Worm (Caenorhabditis elegans) whole organism, midembryonic: Measurements from ENCODE around the gene Y39A1A.10.

Experiments
- T22C8.4 ChIP-seq: fragments of 200-800 bp; sonication (Bioruptor generic); IDR thresholded peaks from 2 replicates; pipeline ENCODE4 v1.3.6; 2022; ENCODE audit warnings: missing genetic modification characterization, missing compliant biosample characterization
- cog-1 ChIP-seq: sonication (generic microtip); optimal IDR thresholded peaks from 2 replicates; lab custom pipeline; 2016; ENCODE audit warnings: missing genetic modification characterization, missing compliant biosample characterization
- flt-1 ChIP-seq: fragments of 200-800 bp; sonication (Bioruptor generic); IDR thresholded peaks from 2 replicates; pipeline ENCODE4 v1.3.6; 2022; ENCODE audit warnings: missing genetic modification characterization, missing compliant biosample characterization
- klf-2 ChIP-seq: fragments of 200-800 bp; sonication (Bioruptor generic); conservative IDR thresholded peaks from 2 replicates; pipeline ENCODE4 v1.3.6; 2022; ENCODE audit warnings: missing genetic modification reagents, missing genetic modification characterization, missing compliant biosample characterization
- med-1 ChIP-seq: sonication (generic microtip); optimal IDR thresholded peaks from 2 replicates; lab custom pipeline; 2017; ENCODE audit warnings: missing genetic modification characterization, mild to moderate bottlenecking, missing compliant biosample characterization, antibody characterized with exemption, missing genetic modification reagents; ENCODE audit not compliant: insufficient read depth
- ref-1 ChIP-seq: fragments of 200-800 bp; sonication (Bioruptor generic); conservative IDR thresholded peaks from 2 replicates; pipeline ENCODE4 v1.3.6; 2022; ENCODE audit warnings: missing genetic modification reagents, missing genetic modification characterization, missing compliant biosample characterization
- tab-1 ChIP-seq: fragments of 200-800 bp; sonication (Bioruptor generic); IDR thresholded peaks from 2 replicates; pipeline ENCODE4 v1.3.6; 2022; ENCODE audit warnings: missing genetic modification characterization, missing compliant biosample characterization
- ztf-23 ChIP-seq: fragments of 200-800 bp; sonication (Bioruptor generic); IDR thresholded peaks from 2 replicates; pipeline ENCODE4 v1.3.6; 2022; ENCODE audit warnings: missing genetic modification reagents, missing genetic modification characterization, missing compliant biosample characterization
- ztf-29 ChIP-seq: fragments of 200-800 bp; sonication (Bioruptor generic); IDR thresholded peaks from 2 replicates; pipeline ENCODE4 v1.3.6; 2022; ENCODE audit warnings: missing genetic modification reagents, missing genetic modification characterization, missing compliant biosample characterization

Y39A1A.10 gene

DNA sequence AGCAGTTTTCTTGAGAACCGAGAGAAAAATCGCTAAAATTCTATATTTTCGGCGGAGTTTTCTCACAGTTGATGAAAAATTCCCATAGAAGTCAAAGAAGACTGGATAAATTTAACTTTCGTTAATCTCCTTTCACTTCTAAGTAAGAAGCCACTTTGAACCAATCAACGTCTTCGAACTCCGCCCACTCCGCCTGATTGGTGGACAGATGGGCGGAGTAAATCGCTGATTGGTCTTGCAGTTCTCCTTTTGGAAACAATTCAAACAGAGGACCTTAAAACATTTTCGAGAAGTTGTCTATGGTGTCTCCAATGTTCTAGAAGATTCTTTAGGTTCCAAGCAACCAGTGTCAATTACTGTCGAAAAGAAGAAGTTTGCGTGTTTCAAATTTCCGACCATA, 25.9 kb downstream of the Y39A1A.10 start:
- no peak for TF ChIP-seq ztf-23 (GFP tag; lab: Robert Waterston, UW)
- no peak for TF ChIP-seq klf-2 (GFP tag; lab: Robert Waterston, UW)
- no peak for TF ChIP-seq tab-1 (GFP tag; lab: Robert Waterston, UW)
- TF ChIP-seq med-1 (GFP tag; lab: Kevin White, UChicago) = no peak
- no peak for TF ChIP-seq flt-1 (GFP tag; lab: Robert Waterston, UW)
- TF ChIP-seq cog-1 (tag; lab: Kevin White, UChicago) = no peak
- no peak for TF ChIP-seq T22C8.4 (GFP tag; lab: Robert Waterston, UW)
- TF ChIP-seq ztf-29 = no peak
- TF ChIP-seq ref-1 = no peak

- TF ChIP-seq ztf-23 (GFP tag; lab: Robert Waterston, UW) = no peak
- no peak for TF ChIP-seq cog-1 (tag; lab: Kevin White, UChicago)
- TF ChIP-seq ztf-29 = 0 out of 2 replicates have a peak, but pooled peaks have one; percentile 16
Measured at ce11 chrIII:10661292-10661691, 28.8 kb downstream of the Y39A1A.10 start.

DNA sequence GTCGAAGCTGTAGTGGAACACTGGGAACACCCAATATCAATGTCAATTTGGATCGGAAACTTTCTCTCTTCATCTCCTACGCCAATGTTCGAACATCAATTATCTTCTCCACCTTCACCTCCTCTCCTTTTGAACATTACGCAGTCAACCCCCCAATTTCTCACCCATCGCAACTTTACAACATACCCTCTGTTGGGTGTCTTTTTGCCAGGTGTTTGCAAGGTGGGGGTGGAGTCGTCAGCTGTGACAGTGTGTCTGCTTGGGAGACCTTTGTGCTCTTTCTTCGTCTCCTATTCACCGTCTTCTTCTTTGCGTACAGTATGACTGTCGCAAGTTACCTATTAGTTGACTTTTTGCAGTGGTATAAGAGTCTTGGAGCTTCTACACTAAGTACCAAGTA, 34.1 kb downstream of the Y39A1A.10 start:
- TF ChIP-seq cog-1 (tag; lab: Kevin White, UChicago) (no peak), ztf-29 (no peak), ztf-23 (GFP tag; lab: Robert Waterston, UW) (no peak), tab-1 (GFP tag; lab: Robert Waterston, UW) (no peak), flt-1 (GFP tag; lab: Robert Waterston, UW) (no peak), ref-1 (no peak), T22C8.4 (GFP tag; lab: Robert Waterston, UW) (no peak)

ce11 chrIII:10671894-10672293, 39.4 kb downstream of the Y39A1A.10 start:
- TF ChIP-seq tab-1 (GFP tag; lab: Robert Waterston, UW) (no peak), klf-2 (GFP tag; lab: Robert Waterston, UW) (no peak), med-1 (GFP tag; lab: Kevin White, UChicago) (no peak), ztf-29 (no peak), ref-1 (no peak), T22C8.4 (GFP tag; lab: Robert Waterston, UW) (no peak), flt-1 (GFP tag; lab: Robert Waterston, UW) (no peak), cog-1 (tag; lab: Kevin White, UChicago) (no peak)

DNA sequence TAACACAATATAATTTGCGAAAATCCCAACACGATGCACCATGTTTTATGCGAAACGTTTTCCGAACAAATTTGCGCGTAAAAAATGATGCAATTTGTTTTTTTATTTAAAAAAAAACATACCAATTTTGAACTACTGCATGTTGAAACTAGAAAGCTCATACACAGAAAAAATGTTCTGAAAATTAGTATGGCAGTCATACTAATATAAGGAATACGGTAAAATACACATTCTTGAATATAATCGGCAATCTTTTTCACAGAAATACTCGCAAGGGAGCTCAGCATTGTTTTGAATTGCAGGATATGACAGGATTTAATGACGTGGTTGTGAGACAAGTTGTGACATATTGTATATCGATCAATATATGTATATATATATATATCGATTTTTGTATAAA, 46.4 kb downstream of the Y39A1A.10 start, which contains the start of gene Y39A1A.16:
Gene Y39A1A.16 (plus strand): TSS at position 301 of the 400 bp plus-strand sequence.
- no peak for TF ChIP-seq cog-1 (tag; lab: Kevin White, UChicago)
- TF ChIP-seq med-1 (GFP tag; lab: Kevin White, UChicago) = no peak
- TF ChIP-seq klf-2 (GFP tag; lab: Robert Waterston, UW) = no peak
- no peak for TF ChIP-seq T22C8.4 (GFP tag; lab: Robert Waterston, UW)
- no peak for TF ChIP-seq ztf-29
- TF ChIP-seq flt-1 (GFP tag; lab: Robert Waterston, UW) = no peak
- no peak for TF ChIP-seq tab-1 (GFP tag; lab: Robert Waterston, UW)
- TF ChIP-seq ztf-23 (GFP tag; lab: Robert Waterston, UW) = no peak
- no peak for TF ChIP-seq ref-1
